Fruit fly (Drosophila melanogaster) whole organism, embryonic: ENCODE measurements around the gene CG13032.

ENCODE experiments used
- Aef1 ChIP-seq: fragments of 200-800 bp; sonication (Bioruptor generic); IDR thresholded peaks from 3 replicates; pipeline ENCODE4 v1.3.6; 2022; ENCODE audit warnings: missing biosample characterization, missing genetic modification characterization
- CG10462 ChIP-seq: fragments of 200-800 bp; sonication (Bioruptor generic); optimal IDR thresholded peaks from 2 replicates; lab custom pipeline; 2016; ENCODE audit warnings: missing biosample characterization, missing genetic modification characterization
- CG11696 ChIP-seq: fragments of 200-800 bp; sonication (Bioruptor generic); IDR thresholded peaks from 2 replicates; pipeline ENCODE4 v1.3.6; 2022; ENCODE audit warnings: missing biosample characterization, missing genetic modification characterization
- CG13123 ChIP-seq: fragments of 200-800 bp; sonication (Bioruptor generic); optimal IDR thresholded peaks from 2 replicates; lab custom pipeline; 2016; ENCODE audit warnings: missing biosample characterization, missing genetic modification characterization
- CG13287 ChIP-seq: fragments of 200-800 bp; sonication (Bioruptor generic); IDR thresholded peaks from 2 replicates; pipeline ENCODE4 v1.3.6; 2022; ENCODE audit warnings: missing biosample characterization, missing genetic modification characterization; ENCODE audit not compliant: partially characterized antibody
- CG13775 ChIP-seq: fragments of 200-800 bp; sonication (Bioruptor generic); optimal IDR thresholded peaks from 3 replicates; lab custom pipeline; 2017; ENCODE audit warnings: missing biosample characterization, mild to moderate bottlenecking, missing genetic modification characterization
- CG14050 ChIP-seq: fragments of 200-800 bp; sonication (Bioruptor generic); IDR thresholded peaks from 3 replicates; pipeline ENCODE4 v1.3.6; 2022; ENCODE audit warnings: missing biosample characterization, missing genetic modification characterization
- CG16779 ChIP-seq: fragments of 200-800 bp; sonication (Bioruptor generic); IDR thresholded peaks from 2 replicates; pipeline ENCODE4 v1.3.6; 2022; ENCODE audit warnings: missing biosample characterization, missing genetic modification characterization
- CG31224 ChIP-seq: fragments of 200-800 bp; sonication (Bioruptor generic); IDR thresholded peaks from 2 replicates; pipeline ENCODE4 v1.3.6; 2022; ENCODE audit warnings: missing biosample characterization, missing genetic modification characterization
- CG32532 ChIP-seq: fragments of 200-800 bp; sonication (Bioruptor generic); IDR thresholded peaks from 2 replicates; pipeline ENCODE4 v1.3.6; 2022; ENCODE audit warnings: missing biosample characterization, missing genetic modification characterization
- CG3838 ChIP-seq: fragments of 200-800 bp; sonication (Bioruptor generic); optimal IDR thresholded peaks from 3 replicates; lab custom pipeline; 2016; ENCODE audit warnings: missing biosample characterization, missing genetic modification characterization
- CG3847 ChIP-seq: fragments of 200-800 bp; sonication (Bioruptor generic); IDR thresholded peaks from 2 replicates; pipeline ENCODE4 v1.3.6; 2022; ENCODE audit warnings: missing biosample characterization, missing genetic modification characterization
- CG4282 ChIP-seq: fragments of 200-800 bp; sonication (Bioruptor generic); optimal IDR thresholded peaks from 2 replicates; lab custom pipeline; 2016; ENCODE audit warnings: missing biosample characterization, missing genetic modification characterization
- CG6175 ChIP-seq: fragments of 200-800 bp; sonication (Bioruptor generic); IDR thresholded peaks from 3 replicates; pipeline ENCODE4 v1.3.6; 2022; ENCODE audit warnings: missing biosample characterization, missing genetic modification characterization
- CG6272 ChIP-seq: fragments of 200-800 bp; sonication (Bioruptor generic); IDR thresholded peaks from 2 replicates; pipeline ENCODE4 v1.3.6; 2022; ENCODE audit warnings: missing biosample characterization, missing genetic modification characterization
- CG6765 ChIP-seq: fragments of 200-800 bp; sonication (Bioruptor generic); optimal IDR thresholded peaks from 3 replicates; lab custom pipeline; 2017; ENCODE audit warnings: missing biosample characterization, mild to moderate bottlenecking, missing genetic modification characterization
- CG7839 ChIP-seq: fragments of 200-800 bp; sonication (Bioruptor generic); optimal IDR thresholded peaks from 3 replicates; lab custom pipeline; 2018; ENCODE audit warnings: missing biosample characterization, mild to moderate bottlenecking, missing genetic modification characterization, moderate library complexity
- CG7928 ChIP-seq: fragments of 200-800 bp; sonication (Bioruptor generic); optimal IDR thresholded peaks from 2 replicates; lab custom pipeline; 2017; ENCODE audit warnings: missing biosample characterization, mild to moderate bottlenecking, missing genetic modification characterization
- CG9932 ChIP-seq: fragments of 200-800 bp; sonication (Bioruptor generic); IDR thresholded peaks from 2 replicates; pipeline ENCODE4 v1.3.6; 2022; ENCODE audit warnings: missing biosample characterization, missing genetic modification characterization
- CoRest ChIP-seq: fragments of 200-800 bp; sonication (Bioruptor generic); optimal IDR thresholded peaks from 3 replicates; lab custom pipeline; 2018; ENCODE audit warnings: missing biosample characterization, mild to moderate bottlenecking, missing genetic modification characterization, moderate library complexity
- Dref ChIP-seq: fragments of 200-800 bp; sonication (Bioruptor generic); IDR thresholded peaks from 2 replicates; pipeline ENCODE4 v1.3.6; 2022; ENCODE audit warnings: missing biosample characterization, missing genetic modification characterization
- Elba2 ChIP-seq: fragments of 200-800 bp; sonication (Bioruptor generic); optimal IDR thresholded peaks from 3 replicates; lab custom pipeline; 2016; ENCODE audit warnings: missing biosample characterization, missing genetic modification characterization
- H2.0 ChIP-seq: fragments of 200-800 bp; sonication (Bioruptor generic); IDR thresholded peaks from 2 replicates; pipeline ENCODE4 v1.3.6; 2022; ENCODE audit warnings: missing biosample characterization, missing genetic modification characterization
- HLHmδ ChIP-seq: fragments of 200-800 bp; sonication (Bioruptor generic); optimal IDR thresholded peaks from 2 replicates; lab custom pipeline; 2018; ENCODE audit warnings: missing biosample characterization, mild to moderate bottlenecking, missing genetic modification characterization, moderate library complexity
- Hmr ChIP-seq: fragments of 200-800 bp; sonication (Bioruptor generic); optimal IDR thresholded peaks from 3 replicates; lab custom pipeline; 2017; ENCODE audit warnings: mild to moderate bottlenecking, missing biosample characterization, missing genetic modification reagents, missing genetic modification characterization
- Hr3 ChIP-seq: fragments of 200-800 bp; sonication (Bioruptor generic); optimal IDR thresholded peaks from 3 replicates; lab custom pipeline; 2016; ENCODE audit warnings: missing biosample characterization, missing genetic modification characterization
- MTF-1 ChIP-seq: fragments of 200-800 bp; sonication (Bioruptor generic); optimal IDR thresholded peaks from 2 replicates; lab custom pipeline; 2018; ENCODE audit warnings: missing biosample characterization, mild to moderate bottlenecking, missing genetic modification characterization, borderline replicate concordance
- Mes4 ChIP-seq: fragments of 200-800 bp; sonication (Bioruptor generic); optimal IDR thresholded peaks from 2 replicates; lab custom pipeline; 2016; ENCODE audit warnings: missing biosample characterization, missing genetic modification characterization
- Sox102F ChIP-seq: fragments of 200-800 bp; sonication (Bioruptor generic); optimal IDR thresholded peaks from 2 replicates; lab custom pipeline; 2018; ENCODE audit warnings: missing biosample characterization, mild to moderate bottlenecking, missing genetic modification characterization, moderate library complexity
- Spps ChIP-seq: fragments of 200-800 bp; sonication (Bioruptor generic); optimal IDR thresholded peaks from 2 replicates; lab custom pipeline; 2018; ENCODE audit warnings: missing biosample characterization, mild to moderate bottlenecking, missing genetic modification characterization
- aop ChIP-seq: fragments of 200-800 bp; sonication (Bioruptor generic); IDR thresholded peaks from 2 replicates; pipeline ENCODE4 v1.3.6; 2022; ENCODE audit warnings: missing biosample characterization, missing genetic modification characterization
- bcd ChIP-seq: fragments of 200-800 bp; sonication (Bioruptor generic); optimal IDR thresholded peaks from 2 replicates; lab custom pipeline; 2017; ENCODE audit warnings: missing biosample characterization, mild to moderate bottlenecking, missing genetic modification characterization
- cas ChIP-seq: fragments of 200-800 bp; sonication (Bioruptor generic); IDR thresholded peaks from 2 replicates; pipeline ENCODE4 v1.3.6; 2022; ENCODE audit warnings: missing biosample characterization, missing genetic modification characterization
- dimm ChIP-seq: fragments of 200-800 bp; sonication (Bioruptor generic); IDR thresholded peaks from 2 replicates; pipeline ENCODE4 v1.3.6; 2022; ENCODE audit warnings: missing biosample characterization, missing genetic modification characterization
- disco-r ChIP-seq: fragments of 200-800 bp; sonication (Bioruptor generic); optimal IDR thresholded peaks from 2 replicates; lab custom pipeline; 2016; ENCODE audit warnings: missing biosample characterization, missing genetic modification characterization
- ewg ChIP-seq: fragments of 200-800 bp; sonication (Bioruptor generic); optimal IDR thresholded peaks from 3 replicates; lab custom pipeline; 2017; ENCODE audit warnings: mild to moderate bottlenecking, missing biosample characterization, missing genetic modification reagents, missing genetic modification characterization
- inv ChIP-seq: fragments of 200-800 bp; sonication (Bioruptor generic); IDR thresholded peaks from 2 replicates; pipeline ENCODE4 v1.3.6; 2022; ENCODE audit warnings: missing biosample characterization, missing genetic modification characterization; ENCODE audit not compliant: partially characterized antibody
- maf-S ChIP-seq: fragments of 200-800 bp; sonication (Bioruptor generic); optimal IDR thresholded peaks from 2 replicates; lab custom pipeline; 2016; ENCODE audit warnings: missing biosample characterization, missing genetic modification characterization
- mam ChIP-seq: fragments of 200-800 bp; sonication (Bioruptor generic); optimal IDR thresholded peaks from 3 replicates; lab custom pipeline; 2016; ENCODE audit warnings: missing biosample characterization, missing genetic modification characterization
- nau ChIP-seq: fragments of 200-800 bp; sonication (Bioruptor generic); optimal IDR thresholded peaks from 3 replicates; lab custom pipeline; 2017; ENCODE audit warnings: missing biosample characterization, mild to moderate bottlenecking, missing genetic modification characterization, missing genetic modification reagents
- nerfin-1 ChIP-seq: fragments of 200-800 bp; sonication (Bioruptor generic); optimal IDR thresholded peaks from 3 replicates; lab custom pipeline; 2019; ENCODE audit warnings: missing biosample characterization, mild to moderate bottlenecking, missing genetic modification characterization, moderate library complexity
- pan ChIP-seq, 4 experiments: fragments of >200 bp in 3 of 4; fragments of 200-800 bp in 1 of 4; sonication (Bioruptor generic) in 1 of 4; optimal IDR thresholded peaks in 3 of 4; IDR thresholded peaks in 1 of 4; 2 replicates each; pipeline versions ENCODE4 v1.3.6 to Lab custom; 2017 to 2022; ENCODE audit warnings: missing biosample characterization in 2 of 4, missing genetic modification characterization in 2 of 4, mixed read lengths in 1 of 4
- pho ChIP-seq: fragments of 200-800 bp; sonication (Bioruptor generic); optimal IDR thresholded peaks from 2 replicates; lab custom pipeline; 2016; ENCODE audit warnings: missing biosample characterization, missing genetic modification characterization
- prd ChIP-seq, 3 experiments: fragments of >200 bp in 2 of 3; fragments of 200-800 bp in 1 of 3; sonication (Bioruptor generic) in 1 of 3; optimal IDR thresholded peaks in 2 of 3; IDR thresholded peaks in 1 of 3; 2 replicates in 2 of 3; 3 replicates in 1 of 3; pipeline versions ENCODE4 v1.3.6 to Lab custom; 2017 to 2022; ENCODE audit warnings: missing biosample characterization in 1 of 3, missing genetic modification characterization in 1 of 3
- stwl ChIP-seq: fragments of 200-800 bp; sonication (Bioruptor generic); optimal IDR thresholded peaks from 3 replicates; lab custom pipeline; 2018; ENCODE audit warnings: missing biosample characterization, mild to moderate bottlenecking, missing genetic modification characterization, moderate library complexity
- tx ChIP-seq: fragments of 200-800 bp; sonication (Bioruptor generic); optimal IDR thresholded peaks from 2 replicates; lab custom pipeline; 2016; ENCODE audit warnings: missing biosample characterization, missing genetic modification characterization
- wdn ChIP-seq: fragments of 200-800 bp; sonication (Bioruptor generic); IDR thresholded peaks from 2 replicates; pipeline ENCODE4 v1.3.6; 2022; ENCODE audit warnings: missing biosample characterization, missing genetic modification characterization
- zen2 ChIP-seq: fragments of 200-800 bp; sonication (Bioruptor generic); IDR thresholded peaks from 3 replicates; pipeline ENCODE4 v1.3.6; 2022; ENCODE audit warnings: missing biosample characterization, missing genetic modification characterization; ENCODE audit not compliant: partially characterized antibody

CG13032 gene

dm6 chr3L:16711430-16712228 lies 37.9 kb downstream of the CG13032 start, which contains the start of the genes CG43954, Lasp and Dab (continued):
- TF ChIP-seq pan (optimal IDR thresholded peaks at IDR 0.05; lab: Kevin White, UChicago) (no peak), pan (GFP tag; optimal IDR thresholded peaks at IDR 0.05 in 1 of 2, IDR thresholded peaks at IDR 0.05 in 1 of 2) (peak in 1 of 2 experiments; percentile 51), pho (GFP tag; lab: Kevin White, UChicago) (no peak), CG7928 (GFP tag; lab: Kevin White, UChicago) (no peak), nau (GFP tag; lab: Kevin White, UChicago) (peak; percentile 36), cas (GFP tag; lab: Robert Waterston, UW) (peak; percentile 46; the same call in 1 of the 2 replicates), zen2 (no peak), CG31224 (GFP tag; lab: Robert Waterston, UW) (no peak), Hmr (GFP tag; lab: Kevin White, UChicago) (peak; percentile 78), CG16779 (GFP tag; lab: Robert Waterston, UW) (0 out of 2 replicates have a peak, but pooled peaks have one; percentile 25), H2.0 (GFP tag; lab: Robert Waterston, UW) (peak; percentile 44; the same call in 1 of the 2 replicates), Hr3 (GFP tag; lab: Kevin White, UChicago) (no peak), nerfin-1 (tag; lab: Kevin White, UChicago) (peak; percentile 5), CG3838 (no peak), Aef1 (no peak; the same call in 2 of the 3 replicates), Sox102F (GFP tag; lab: Kevin White, UChicago) (no peak), CG32532 (GFP tag; lab: Robert Waterston, UW) (peak; percentile 63), CG6765 (peak; percentile 13), mam (GFP tag; lab: Kevin White, UChicago) (no peak), dimm (GFP tag; lab: Robert Waterston, UW) (no peak), Elba2 (peak; percentile 70), ewg (GFP tag; lab: Kevin White, UChicago) (peak; percentile 69), Spps (peak; percentile 8), wdn (GFP tag; lab: Robert Waterston, UW) (no peak), inv (GFP tag; lab: Robert Waterston, UW) (0 out of 2 replicates have a peak, but pooled peaks have one; percentile 7), CG13287 (peak; percentile 56), CG9932 (GFP tag; lab: Robert Waterston, UW) (peak; percentile 50), CG10462 (GFP tag; lab: Kevin White, UChicago) (peak; percentile 4), Mes4 (GFP tag; lab: Kevin White, UChicago) (peak; percentile 53), CG3847 (GFP tag; lab: Robert Waterston, UW) (peak; percentile 43; the same call in 1 of the 2 replicates), CG13123 (GFP tag; lab: Kevin White, UChicago) (peak; percentile 2), prd (optimal IDR thresholded peaks at IDR 0.05; lab: Kevin White, UChicago) (no peak), prd (GFP tag; IDR thresholded peaks at IDR 0.05; lab: Robert Waterston, UW) (no peak), Dref (GFP tag; lab: Robert Waterston, UW) (peak; percentile 77), stwl (tag; lab: Kevin White, UChicago) (peak; percentile 61), CG13775 (GFP tag; lab: Kevin White, UChicago) (no peak), CG4282 (GFP tag; lab: Kevin White, UChicago) (no peak), bcd (no peak), HLHmδ (GFP tag; lab: Kevin White, UChicago) (peak; percentile 86), disco-r (GFP tag; lab: Kevin White, UChicago) (no peak), CG6175 (GFP tag; lab: Robert Waterston, UW) (no peak), CoRest (peak; percentile 21), aop (GFP tag; lab: Robert Waterston, UW) (no peak), tx (GFP tag; lab: Kevin White, UChicago) (no peak), CG6272 (GFP tag; lab: Robert Waterston, UW) (no peak), MTF-1 (GFP tag; lab: Kevin White, UChicago) (peak; percentile 85), CG7839 (peak; percentile 9), CG11696 (no peak), maf-S (no peak), CG14050 (no peak)
